Worm (Caenorhabditis elegans) whole organism, L2 larva: ENCODE data around the gene pfk-1.2.

ENCODE experiments used
- F13H6.1 ChIP-seq: sonication (generic microtip); optimal IDR thresholded peaks from 2 replicates; lab custom pipeline; 2016; ENCODE audit warnings: missing genetic modification characterization, missing compliant biosample characterization
- ama-1 ChIP-seq: fragments of 150-350 bp; optimal IDR thresholded peaks from 2 replicates; lab custom pipeline; 2018; ENCODE audit warnings: inconsistent platforms
- egl-27 ChIP-seq: sonication (generic microtip); optimal IDR thresholded peaks from 3 replicates; lab custom pipeline; 2017; ENCODE audit warnings: missing biosample characterization, missing genetic modification reagents, missing genetic modification characterization
- gmeb-1 ChIP-seq: fragments of 150-350 bp; optimal IDR thresholded peaks from 2 replicates; lab custom pipeline; 2014; ENCODE audit warnings: missing biosample characterization, missing genetic modification characterization
- lin-11 ChIP-seq: fragments of 150-350 bp; sonication (generic microtip); optimal IDR thresholded peaks from 2 replicates; lab custom pipeline; 2014; ENCODE audit warnings: missing biosample characterization, missing genetic modification characterization, inconsistent platforms, mixed read lengths
- lin-39 ChIP-seq: fragments of 150-350 bp; optimal IDR thresholded peaks from 2 replicates; lab custom pipeline; 2014; ENCODE audit warnings: missing biosample characterization, missing genetic modification reagents, missing genetic modification characterization
- nhr-237 ChIP-seq: fragments of 150-350 bp; optimal IDR thresholded peaks from 2 replicates; lab custom pipeline; 2014; ENCODE audit warnings: missing biosample characterization, missing genetic modification characterization
- nhr-25 ChIP-seq: fragments of 150-350 bp; sonication (generic microtip); optimal IDR thresholded peaks from 3 replicates; lab custom pipeline; 2014; ENCODE audit warnings: missing biosample characterization, missing genetic modification characterization
- nhr-77 ChIP-seq: fragments of 150-350 bp; optimal IDR thresholded peaks from 2 replicates; lab custom pipeline; 2014; ENCODE audit warnings: missing biosample characterization, missing genetic modification characterization
- peb-1 ChIP-seq: fragments of 150-350 bp; optimal IDR thresholded peaks from 2 replicates; lab custom pipeline; 2014; ENCODE audit warnings: missing biosample characterization, missing genetic modification characterization
- sma-9 ChIP-seq, 2 experiments: fragments of 150-350 bp in 1 of 2; sonication (generic microtip) in 1 of 2; optimal IDR thresholded peaks; 2 replicates each; lab custom pipeline; 2014 to 2016; ENCODE audit warnings: missing genetic modification characterization in 2 of 2, mild to moderate bottlenecking in 1 of 2, missing biosample characterization in 1 of 2, missing compliant biosample characterization in 1 of 2, missing genetic modification reagents in 1 of 2, moderate library complexity in 1 of 2
- unc-55 ChIP-seq: fragments of 150-350 bp; sonication (generic microtip); optimal IDR thresholded peaks from 3 replicates; lab custom pipeline; 2014; ENCODE audit warnings: missing biosample characterization, missing genetic modification reagents, missing genetic modification characterization
- unc-62 ChIP-seq: fragments of 150-350 bp; optimal IDR thresholded peaks from 2 replicates; lab custom pipeline; 2014; ENCODE audit warnings: missing biosample characterization, missing genetic modification reagents, missing genetic modification characterization
- zag-1 ChIP-seq: fragments of 150-350 bp; optimal IDR thresholded peaks from 2 replicates; lab custom pipeline; 2014; ENCODE audit warnings: missing biosample characterization, missing genetic modification characterization

ce11 chrV:9536505-9536904 lies 4.9 kb downstream of the pfk-1.2 start, which contains the start of gene C50F4.4:
- TF ChIP-seq nhr-25 (tag; lab: Kevin White, UChicago) (no peak), ama-1 (lab: Kevin White, UChicago) (no peak), lin-11 (tag; lab: Kevin White, UChicago) (no peak), zag-1 (tag; lab: Kevin White, UChicago) (no peak), peb-1 (no peak), gmeb-1 (tag; lab: Kevin White, UChicago) (peak; percentile 33), F13H6.1 (peak; percentile 26), nhr-77 (tag; lab: Kevin White, UChicago) (no peak), sma-9 (GFP tag; optimal IDR thresholded peaks at IDR 0.05; lab: Kevin White, UChicago) (peak; percentile 58), sma-9 (tag; optimal IDR thresholded peaks at IDR 0.05; lab: Kevin White, UChicago) (no peak), nhr-237 (tag; lab: Kevin White, UChicago) (no peak), unc-55 (GFP tag; lab: Kevin White, UChicago) (no peak), unc-62 (GFP tag; lab: Kevin White, UChicago) (no peak), egl-27 (no peak), lin-39 (no peak)
